Fruit fly (Drosophila melanogaster) whole organism, wandering third instar larva: ENCODE results near the gene Osi13.

ENCODE experiments used
- CG32264 ChIP-seq: fragments of 200-800 bp; sonication (Bioruptor generic); optimal IDR thresholded peaks from 2 replicates; lab custom pipeline; 2016; ENCODE audit warnings: missing biosample characterization, missing genetic modification characterization
- Myc ChIP-seq: fragments of >200 bp; optimal IDR thresholded peaks from 2 replicates; lab custom pipeline; 2017
- h ChIP-seq: fragments of 200-800 bp; sonication (Bioruptor generic); optimal IDR thresholded peaks from 3 replicates; lab custom pipeline; 2016; ENCODE audit warnings: missing biosample characterization, mild to moderate bottlenecking, missing genetic modification characterization
- jim ChIP-seq: fragments of 175-275, 200-325 bp; sonication (Bioruptor generic); optimal IDR thresholded peaks from 2 replicates; lab custom pipeline; 2016; ENCODE audit warnings: missing biosample characterization, mild to moderate bottlenecking, missing genetic modification characterization
- psq ChIP-seq: fragments of 200-800 bp; sonication (Bioruptor generic); optimal IDR thresholded peaks from 3 replicates; lab custom pipeline; 2017; ENCODE audit warnings: missing biosample characterization, mild to moderate bottlenecking, missing genetic modification characterization, moderate library complexity
- woc ChIP-seq: sonication (Bioruptor generic); optimal IDR thresholded peaks from 2 replicates; lab custom pipeline; 2016; ENCODE audit warnings: missing biosample characterization, mild to moderate bottlenecking, missing genetic modification characterization

DNA sequence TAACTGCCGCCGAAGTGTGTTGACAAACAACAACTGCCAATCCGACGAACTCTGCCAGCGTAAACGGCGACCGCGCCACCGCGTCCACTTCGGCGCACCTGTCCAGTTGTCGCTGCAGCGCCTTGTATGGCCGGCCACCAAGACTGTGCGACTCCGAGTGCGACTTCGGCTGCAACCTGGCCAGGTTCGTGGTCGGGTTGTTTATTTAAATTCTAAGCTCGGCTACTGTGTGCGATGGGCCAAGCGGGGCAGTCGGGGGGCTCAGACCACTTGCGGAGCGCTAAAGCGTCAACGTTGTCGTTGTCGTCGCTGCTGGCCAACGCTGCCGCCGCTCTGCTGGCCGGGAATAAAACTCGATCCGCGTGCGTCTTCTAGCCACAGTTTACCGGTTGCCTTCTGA lies 31.7 kb upstream of the Osi13 start, which contains the start of gene Osi9:
- TF ChIP-seq jim (GFP tag; lab: Kevin White, UChicago) (no peak), psq (GFP tag; lab: Kevin White, UChicago) (no peak), h (GFP tag; lab: Kevin White, UChicago) (no peak), Myc (no peak), CG32264 (GFP tag; lab: Kevin White, UChicago) (no peak), woc (GFP tag; lab: Kevin White, UChicago) (no peak)
